Worm (Caenorhabditis elegans) whole organism, L3 larva: ENCODE measurements around the gene klp-13.
A peak's percentile ranks its signal among the peaks of the same experiment; 100 is the strongest.

Experiments
- aly-2 ChIP-seq: fragments of 150-350 bp; optimal IDR thresholded peaks from 2 replicates; lab custom pipeline; 2014; ENCODE audit warnings: missing biosample characterization, missing genetic modification characterization
- ceh-16 ChIP-seq: sonication (generic microtip); optimal IDR thresholded peaks from 2 replicates; lab custom pipeline; 2017; ENCODE audit warnings: missing biosample characterization, missing genetic modification characterization
- ceh-82 ChIP-seq: fragments of 150-350 bp; optimal IDR thresholded peaks from 2 replicates; lab custom pipeline; 2014; ENCODE audit warnings: missing biosample characterization, missing genetic modification characterization
- ceh-9 ChIP-seq: sonication (generic microtip); optimal IDR thresholded peaks from 2 replicates; lab custom pipeline; 2018; ENCODE audit warnings: missing biosample characterization, missing genetic modification characterization
- daf-12 ChIP-seq: fragments of 150-350 bp; optimal IDR thresholded peaks from 2 replicates; lab custom pipeline; 2014; ENCODE audit warnings: missing biosample characterization, missing genetic modification reagents, missing genetic modification characterization
- egl-27 ChIP-seq: sonication (generic microtip); optimal IDR thresholded peaks from 4 replicates; lab custom pipeline; 2017; ENCODE audit warnings: missing biosample characterization, missing genetic modification reagents, missing genetic modification characterization
- egl-5 ChIP-seq: fragments of 150-350 bp; optimal IDR thresholded peaks from 2 replicates; lab custom pipeline; 2017; ENCODE audit warnings: missing biosample characterization, missing genetic modification reagents, missing genetic modification characterization, inconsistent platforms
- elt-2 ChIP-seq: sonication (generic microtip); optimal IDR thresholded peaks from 2 replicates; lab custom pipeline; 2016; ENCODE audit warnings: missing genetic modification reagents, mild to moderate bottlenecking, missing genetic modification characterization, missing compliant biosample characterization
- eor-1 ChIP-seq, 2 experiments: fragments of 150-350 bp; optimal IDR thresholded peaks; 2 replicates each; lab custom pipeline; 2014 to 2018; ENCODE audit warnings: missing biosample characterization in 2 of 2, missing genetic modification characterization in 2 of 2
- fkh-10 ChIP-seq: sonication (generic microtip); optimal IDR thresholded peaks from 2 replicates; lab custom pipeline; 2017; ENCODE audit warnings: missing biosample characterization, missing genetic modification reagents, missing genetic modification characterization
- fkh-2 ChIP-seq: fragments of 150-350 bp; optimal IDR thresholded peaks from 2 replicates; lab custom pipeline; 2014; ENCODE audit warnings: missing biosample characterization, missing genetic modification reagents, missing genetic modification characterization
- fos-1 ChIP-seq: fragments of 150-350 bp; optimal IDR thresholded peaks from 2 replicates; lab custom pipeline; 2014; ENCODE audit warnings: missing biosample characterization, missing genetic modification characterization
- hmg-11 ChIP-seq: sonication (generic microtip); optimal IDR thresholded peaks from 2 replicates; lab custom pipeline; 2016; ENCODE audit warnings: missing genetic modification characterization, missing compliant biosample characterization
- jun-1 ChIP-seq: fragments of 150-350 bp; optimal IDR thresholded peaks from 2 replicates; lab custom pipeline; 2014; ENCODE audit warnings: missing biosample characterization, missing genetic modification reagents, missing genetic modification characterization
- lin-15B ChIP-seq: fragments of 150-350 bp; optimal IDR thresholded peaks from 2 replicates; lab custom pipeline; 2014; ENCODE audit warnings: missing biosample characterization, missing genetic modification characterization
- lin-39 ChIP-seq: fragments of 150-350 bp; optimal IDR thresholded peaks from 2 replicates; lab custom pipeline; 2018; ENCODE audit warnings: missing biosample characterization, missing genetic modification reagents, missing genetic modification characterization
- lsy-12 ChIP-seq: sonication (generic microtip); optimal IDR thresholded peaks from 2 replicates; lab custom pipeline; 2016; ENCODE audit warnings: mild to moderate bottlenecking, missing genetic modification characterization, missing compliant biosample characterization
- mdl-1 ChIP-seq: fragments of 150-350 bp; optimal IDR thresholded peaks from 2 replicates; lab custom pipeline; 2014; ENCODE audit warnings: missing biosample characterization, missing genetic modification characterization
- mml-1 ChIP-seq: fragments of 150-350 bp; sonication (generic microtip); optimal IDR thresholded peaks from 3 replicates; lab custom pipeline; 2014; ENCODE audit warnings: missing biosample characterization, missing genetic modification characterization
- nfya-1 ChIP-seq: sonication (generic microtip); optimal IDR thresholded peaks from 2 replicates; lab custom pipeline; 2017; ENCODE audit warnings: missing genetic modification characterization, mild to moderate bottlenecking, missing compliant biosample characterization, antibody characterized with exemption, moderate library complexity; ENCODE audit not compliant: insufficient read depth
- nhr-11 ChIP-seq: fragments of 150-350 bp; optimal IDR thresholded peaks from 2 replicates; lab custom pipeline; 2014; ENCODE audit warnings: missing biosample characterization, missing genetic modification characterization
- nhr-23 ChIP-seq: fragments of 150-350 bp; optimal IDR thresholded peaks from 2 replicates; lab custom pipeline; 2014; ENCODE audit warnings: missing biosample characterization, missing genetic modification reagents, missing genetic modification characterization
- nhr-237 ChIP-seq: fragments of 150-350 bp; optimal IDR thresholded peaks from 2 replicates; lab custom pipeline; 2014; ENCODE audit warnings: missing biosample characterization, missing genetic modification characterization
- nhr-25 ChIP-seq: sonication (generic microtip); optimal IDR thresholded peaks from 2 replicates; lab custom pipeline; 2017; ENCODE audit warnings: missing biosample characterization, missing genetic modification characterization
- nhr-28 ChIP-seq: fragments of 150-350 bp; optimal IDR thresholded peaks from 2 replicates; lab custom pipeline; 2014; ENCODE audit warnings: missing biosample characterization, missing genetic modification characterization
- nhr-67 ChIP-seq: fragments of 150-350 bp; optimal IDR thresholded peaks from 2 replicates; lab custom pipeline; 2014; ENCODE audit warnings: missing biosample characterization, missing genetic modification characterization
- nhr-76 ChIP-seq: fragments of 150-350 bp; sonication (generic microtip); optimal IDR thresholded peaks from 5 replicates; lab custom pipeline; 2014; ENCODE audit warnings: missing biosample characterization, missing genetic modification characterization
- nhr-77 ChIP-seq: fragments of 150-350 bp; optimal IDR thresholded peaks from 2 replicates; lab custom pipeline; 2014; ENCODE audit warnings: missing biosample characterization, missing genetic modification characterization
- pha-4 ChIP-seq: fragments of 150-350 bp; optimal IDR thresholded peaks from 2 replicates; lab custom pipeline; 2014; ENCODE audit warnings: missing biosample characterization, missing genetic modification reagents, missing genetic modification characterization
- pqm-1 ChIP-seq: fragments of 150-350 bp; optimal IDR thresholded peaks from 2 replicates; lab custom pipeline; 2017; ENCODE audit warnings: missing biosample characterization, missing genetic modification characterization, inconsistent platforms
- sea-2 ChIP-seq: fragments of 150-350 bp; sonication (generic microtip); optimal IDR thresholded peaks from 4 replicates; lab custom pipeline; 2014; ENCODE audit warnings: missing biosample characterization, missing genetic modification reagents, missing genetic modification characterization
- skn-1 ChIP-seq: fragments of 150-350 bp; optimal IDR thresholded peaks from 2 replicates; lab custom pipeline; 2014; ENCODE audit warnings: missing biosample characterization, missing genetic modification characterization
- tbx-2 ChIP-seq: sonication (generic microtip); optimal IDR thresholded peaks from 2 replicates; lab custom pipeline; 2016; ENCODE audit warnings: mild to moderate bottlenecking, missing genetic modification characterization, missing compliant biosample characterization
- unc-39 ChIP-seq: sonication (generic microtip); optimal IDR thresholded peaks from 4 replicates; lab custom pipeline; 2017; ENCODE audit warnings: missing biosample characterization, missing genetic modification characterization
- unc-62 ChIP-seq: fragments of 150-350 bp; sonication (generic microtip); optimal IDR thresholded peaks from 4 replicates; lab custom pipeline; 2014; ENCODE audit warnings: missing biosample characterization, missing genetic modification reagents, missing genetic modification characterization
- zag-1 ChIP-seq: fragments of 150-350 bp; optimal IDR thresholded peaks from 2 replicates; lab custom pipeline; 2014; ENCODE audit warnings: missing biosample characterization, missing genetic modification characterization
- ztf-11 ChIP-seq: fragments of 150-350 bp; optimal IDR thresholded peaks from 2 replicates; lab custom pipeline; 2014; ENCODE audit warnings: missing biosample characterization, missing genetic modification characterization
- ztf-4 ChIP-seq: fragments of 150-350 bp; optimal IDR thresholded peaks from 2 replicates; lab custom pipeline; 2014; ENCODE audit warnings: missing biosample characterization, missing genetic modification characterization

klp-13 gene

ce11 chrX:5958815-5959214 is 26.0 kb upstream of the klp-13 start, which contains the start of gene R07E4.1:
Gene R07E4.1 (plus strand): TSS chrX:5959115.
- TF ChIP-seq ztf-11 = no peak
- TF ChIP-seq nhr-28 = no peak
- no peak for TF ChIP-seq nhr-25 (tag; lab: Kevin White, UChicago)
- TF ChIP-seq unc-62 (GFP tag; lab: Kevin White, UChicago) = no peak
- no peak for TF ChIP-seq ceh-82 (tag; lab: Kevin White, UChicago)
- TF ChIP-seq lsy-12 (tag; lab: Kevin White, UChicago) = no peak
- no peak for TF ChIP-seq nhr-67 (tag; lab: Kevin White, UChicago)
- no peak for TF ChIP-seq unc-39
- no peak for TF ChIP-seq nfya-1 (tag; lab: Kevin White, UChicago)

- TF ChIP-seq zag-1 (no peak), nhr-77 (no peak), fkh-2 (tag; lab: Kevin White, UChicago) (no peak), jun-1 (no peak), nhr-67 (tag; lab: Kevin White, UChicago) (no peak)
Measured at ce11 chrX:5960872-5961271, 23.9 kb upstream of the klp-13 start.

- TF ChIP-seq elt-2 = peak; percentile 91
- no peak for TF ChIP-seq mdl-1 (tag; lab: Kevin White, UChicago)
- TF ChIP-seq pha-4 (tag; lab: Kevin White, UChicago) = peak; percentile 22
- TF ChIP-seq jun-1 = peak; percentile 43
- no peak for TF ChIP-seq tbx-2 (tag; lab: Kevin White, UChicago)
- TF ChIP-seq, all 47 proteins: peak for 3
Measured at ce11 chrX:5962560-5962959, 22.2 kb upstream of the klp-13 start.

- TF ChIP-seq nfya-1 (tag; lab: Kevin White, UChicago) = peak; percentile 2
- TF ChIP-seq elt-2 = no peak
- no peak for TF ChIP-seq mdl-1 (tag; lab: Kevin White, UChicago)
- TF ChIP-seq unc-62 (GFP tag; lab: Kevin White, UChicago) = no peak
- peak; percentile 48 for TF ChIP-seq lin-39
Measured at ce11 chrX:5972212-5972611, 12.6 kb upstream of the klp-13 start.

DNA sequence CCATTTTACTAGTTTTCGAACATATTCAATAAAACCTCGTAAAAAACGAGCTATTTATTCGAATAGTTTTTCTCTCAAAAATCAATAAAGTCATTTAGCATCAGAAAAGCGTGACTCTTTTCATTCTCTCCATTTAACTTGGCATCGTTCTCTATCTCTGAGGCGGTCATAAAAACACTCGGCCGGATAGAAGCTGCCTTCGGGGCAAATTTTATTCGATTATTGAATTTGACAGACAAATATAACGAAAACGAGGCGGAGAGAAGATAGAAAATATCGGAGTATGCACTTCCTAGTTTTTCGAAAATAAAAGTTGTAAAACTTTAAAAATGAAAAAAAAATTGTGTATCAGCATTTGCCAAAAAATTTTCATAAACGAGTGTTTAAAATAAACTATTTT is 9.6 kb upstream of the klp-13 start:
- TF ChIP-seq ztf-11 = no peak
- TF ChIP-seq egl-5 = no peak
- no peak for TF ChIP-seq daf-12 (tag; lab: Kevin White, UChicago)
- TF ChIP-seq eor-1 (tag; optimal IDR thresholded peaks at IDR 0.05; lab: Kevin White, UChicago) = no peak
- TF ChIP-seq lin-15B (tag; lab: Kevin White, UChicago) = no peak
- TF ChIP-seq nhr-67 (tag; lab: Kevin White, UChicago) = no peak
- no peak for TF ChIP-seq ztf-4
- no peak for TF ChIP-seq unc-39
- TF ChIP-seq skn-1 (tag; lab: Kevin White, UChicago) = no peak
- TF ChIP-seq, all 47 proteins: peak for 0

DNA sequence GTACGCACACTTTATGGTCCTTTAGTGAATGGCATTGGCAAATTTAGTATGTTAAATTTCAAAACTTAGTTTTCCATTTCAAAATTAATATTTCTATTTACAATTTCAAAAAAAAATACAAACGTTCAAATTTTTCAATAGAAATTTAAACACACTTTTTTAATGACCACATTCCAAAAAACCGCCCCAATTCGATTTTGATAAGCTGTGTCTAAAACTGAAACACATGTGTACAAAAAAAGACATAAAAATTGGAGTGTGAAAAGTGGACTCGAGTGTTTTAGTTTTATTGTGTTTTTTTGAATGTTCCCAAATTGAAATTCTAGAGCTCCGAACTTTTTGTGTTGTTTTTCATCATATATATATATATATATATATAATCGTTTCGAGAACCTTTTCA is 9.1 kb upstream of the klp-13 start:
- TF ChIP-seq egl-27 (no peak), unc-39 (no peak), nhr-11 (tag; lab: Kevin White, UChicago) (no peak), nhr-23 (tag; lab: Kevin White, UChicago) (no peak), elt-2 (peak; percentile 39)

ce11 chrX:5976206-5976960 is 8.4 kb upstream of the klp-13 start:
- TF ChIP-seq ceh-16 (no peak), unc-62 (GFP tag; lab: Kevin White, UChicago) (no peak), zag-1 (no peak), lin-15B (tag; lab: Kevin White, UChicago) (no peak), mml-1 (tag; lab: Kevin White, UChicago) (no peak), ztf-4 (no peak), aly-2 (tag; lab: Kevin White, UChicago) (no peak), nhr-67 (tag; lab: Kevin White, UChicago) (no peak), nhr-11 (tag; lab: Kevin White, UChicago) (no peak), ceh-9 (tag; lab: Kevin White, UChicago) (no peak), sea-2 (GFP tag; lab: Kevin White, UChicago) (no peak), egl-5 (peak; percentile 65), nhr-77 (no peak), ceh-82 (tag; lab: Kevin White, UChicago) (no peak), pqm-1 (tag; lab: Kevin White, UChicago) (no peak), jun-1 (no peak), mdl-1 (tag; lab: Kevin White, UChicago) (no peak), lin-39 (peak; percentile 61), pha-4 (tag; lab: Kevin White, UChicago) (no peak), fkh-10 (peak; percentile 86), nhr-237 (tag; lab: Kevin White, UChicago) (no peak), nhr-25 (tag; lab: Kevin White, UChicago) (no peak), fos-1 (tag; lab: Kevin White, UChicago) (no peak), tbx-2 (tag; lab: Kevin White, UChicago) (no peak), nfya-1 (tag; lab: Kevin White, UChicago) (peak; percentile 95), nhr-76 (tag; lab: Kevin White, UChicago) (no peak), hmg-11 (tag; lab: Kevin White, UChicago) (peak; percentile 51), unc-39 (no peak)
